Fruit fly (Drosophila melanogaster) whole organism, wandering third instar larva: Measurements from ENCODE around the gene Nemp.
A peak's percentile ranks its signal among the peaks of the same experiment; 100 is the strongest.

Experiments used
- Dfd ChIP-seq: fragments of >200 bp; optimal IDR thresholded peaks from 2 replicates; lab custom pipeline; 2017; ENCODE audit warnings: missing biosample characterization, missing genetic modification characterization
- Hr78 ChIP-seq: fragments of >200 bp; optimal IDR thresholded peaks from 2 replicates; lab custom pipeline; 2017; ENCODE audit warnings: missing biosample characterization, missing genetic modification characterization
- Myc ChIP-seq: fragments of >200 bp; optimal IDR thresholded peaks from 2 replicates; lab custom pipeline; 2017
- N ChIP-seq: fragments of >200 bp; optimal IDR thresholded peaks from 2 replicates; lab custom pipeline; 2018; ENCODE audit warnings: missing biosample characterization, missing external identifiers, missing genetic modification characterization
- fru ChIP-seq: fragments of 200-800 bp; sonication (Bioruptor generic); optimal IDR thresholded peaks from 3 replicates; lab custom pipeline; 2016; ENCODE audit warnings: missing biosample characterization, mild to moderate bottlenecking, missing genetic modification characterization
- h ChIP-seq: fragments of 200-800 bp; sonication (Bioruptor generic); optimal IDR thresholded peaks from 3 replicates; lab custom pipeline; 2016; ENCODE audit warnings: missing biosample characterization, mild to moderate bottlenecking, missing genetic modification characterization
- jim ChIP-seq: fragments of 175-275, 200-325 bp; sonication (Bioruptor generic); optimal IDR thresholded peaks from 2 replicates; lab custom pipeline; 2016; ENCODE audit warnings: missing biosample characterization, mild to moderate bottlenecking, missing genetic modification characterization
- pan ChIP-seq: fragments of >200 bp; optimal IDR thresholded peaks from 2 replicates; lab custom pipeline; 2017
- sv ChIP-seq: fragments of 200-800 bp; sonication (Bioruptor generic); optimal IDR thresholded peaks from 3 replicates; lab custom pipeline; 2016; ENCODE audit warnings: missing biosample characterization, missing genetic modification characterization
- usp ChIP-seq: fragments of >200 bp; optimal IDR thresholded peaks from 2 replicates; lab custom pipeline; 2017; ENCODE audit warnings: missing biosample characterization, missing genetic modification characterization

DNA sequence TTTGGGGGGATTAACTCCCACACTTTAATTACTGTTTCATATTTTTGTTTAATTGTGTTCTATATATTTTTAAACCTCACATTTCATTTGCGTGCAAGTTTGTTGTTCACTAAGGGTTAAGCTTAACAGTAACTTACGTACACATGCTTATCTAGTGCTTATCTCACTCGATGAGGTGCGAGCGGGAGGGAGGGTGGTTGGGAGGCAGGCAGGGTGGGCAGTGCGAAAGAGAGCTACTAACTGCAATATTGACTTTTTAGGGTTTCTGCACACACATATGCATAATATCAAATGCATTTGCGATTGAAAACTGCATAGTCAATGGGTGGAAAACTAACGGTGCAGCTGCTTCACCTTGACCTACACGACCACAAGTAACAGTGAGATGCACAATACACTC, 39.7 kb upstream of the Nemp start:
- TF ChIP-seq Myc (lab: Kevin White, UChicago) (no peak), usp (no peak), Dfd (GFP tag; lab: Kevin White, UChicago) (no peak), h (GFP tag; lab: Kevin White, UChicago) (no peak), sv (GFP tag; lab: Kevin White, UChicago) (no peak), jim (GFP tag; lab: Kevin White, UChicago) (no peak), N (GFP tag; lab: Kevin White, UChicago) (no peak), fru (GFP tag; lab: Kevin White, UChicago) (peak; percentile 23), pan (lab: Kevin White, UChicago) (no peak), Hr78 (GFP tag; lab: Kevin White, UChicago) (no peak)
